Fruit fly (Drosophila melanogaster) whole organism, embryonic: ENCODE results near the gene mRpL28.

Source experiments
- ATbp ChIP-seq: fragments of 200-800 bp; sonication (Bioruptor generic); optimal IDR thresholded peaks from 2 replicates; lab custom pipeline; 2017; ENCODE audit warnings: missing biosample characterization, mild to moderate bottlenecking, missing genetic modification characterization, missing genetic modification reagents
- CG10543 ChIP-seq: fragments of 200-800 bp; sonication (Bioruptor generic); optimal IDR thresholded peaks from 3 replicates; lab custom pipeline; 2017; ENCODE audit warnings: missing biosample characterization, mild to moderate bottlenecking, missing genetic modification characterization, moderate library complexity
- CG11723 ChIP-seq: fragments of 200-800 bp; sonication (Bioruptor generic); optimal IDR thresholded peaks from 2 replicates; lab custom pipeline; 2017; ENCODE audit warnings: missing biosample characterization, mild to moderate bottlenecking, missing genetic modification characterization
- CG12942 ChIP-seq: fragments of 200-800 bp; sonication (Bioruptor generic); optimal IDR thresholded peaks from 3 replicates; lab custom pipeline; 2016; ENCODE audit warnings: missing biosample characterization, missing genetic modification characterization
- CG14441 ChIP-seq: fragments of 200-800 bp; sonication (Bioruptor generic); IDR thresholded peaks from 2 replicates; pipeline ENCODE4 v1.3.6; 2022; ENCODE audit warnings: missing biosample characterization, missing genetic modification characterization
- CG15269 ChIP-seq: fragments of 200-800 bp; sonication (Bioruptor generic); optimal IDR thresholded peaks from 2 replicates; lab custom pipeline; 2018; ENCODE audit warnings: missing biosample characterization, mild to moderate bottlenecking, missing genetic modification characterization, moderate library complexity
- CG1603 ChIP-seq: fragments of 200-800 bp; sonication (Bioruptor generic); optimal IDR thresholded peaks from 2 replicates; lab custom pipeline; 2019; ENCODE audit warnings: missing biosample characterization, mild to moderate bottlenecking, missing genetic modification characterization, moderate library complexity
- CG17829 ChIP-seq: fragments of 200-800 bp; optimal IDR thresholded peaks from 2 replicates; lab custom pipeline; 2019; ENCODE audit warnings: missing biosample characterization, mild to moderate bottlenecking, missing genetic modification characterization, moderate library complexity
- CG33213 ChIP-seq: fragments of 200-800 bp; sonication (Bioruptor generic); optimal IDR thresholded peaks from 3 replicates; lab custom pipeline; 2016; ENCODE audit warnings: missing biosample characterization, missing genetic modification characterization
- CG4820 ChIP-seq: fragments of 200-800 bp; sonication (Bioruptor generic); optimal IDR thresholded peaks from 3 replicates; lab custom pipeline; 2016; ENCODE audit warnings: missing biosample characterization, missing genetic modification characterization
- CG5180 ChIP-seq: fragments of 200-800 bp; sonication (Bioruptor generic); optimal IDR thresholded peaks from 3 replicates; lab custom pipeline; 2017; ENCODE audit warnings: missing biosample characterization, missing genetic modification characterization, mild to moderate bottlenecking, moderate library complexity, missing genetic modification reagents
- CG6854 ChIP-seq: fragments of 200-800 bp; sonication (Bioruptor generic); optimal IDR thresholded peaks from 3 replicates; lab custom pipeline; 2017; ENCODE audit warnings: missing biosample characterization, mild to moderate bottlenecking, missing genetic modification characterization
- CG7357 ChIP-seq: fragments of 200-800 bp; sonication (Bioruptor generic); IDR thresholded peaks from 3 replicates; pipeline ENCODE4 v1.3.6; 2022; ENCODE audit warnings: missing biosample characterization, missing genetic modification characterization
- CG9727 ChIP-seq: fragments of 200-800 bp; sonication (Bioruptor generic); optimal IDR thresholded peaks from 3 replicates; lab custom pipeline; 2017; ENCODE audit warnings: missing biosample characterization, mild to moderate bottlenecking, missing genetic modification characterization
- CoRest ChIP-seq: fragments of 200-800 bp; sonication (Bioruptor generic); optimal IDR thresholded peaks from 3 replicates; lab custom pipeline; 2018; ENCODE audit warnings: missing biosample characterization, mild to moderate bottlenecking, missing genetic modification characterization, moderate library complexity
- CrebB ChIP-seq: fragments of 200-800 bp; sonication (Bioruptor generic); optimal IDR thresholded peaks from 3 replicates; lab custom pipeline; 2018; ENCODE audit warnings: missing biosample characterization, mild to moderate bottlenecking, missing genetic modification characterization
- D ChIP-seq, 2 experiments: fragments of 200-800 bp in 1 of 2; fragments of >200 bp in 1 of 2; sonication (Bioruptor generic) in 1 of 2; optimal IDR thresholded peaks; 2 replicates in 1 of 2; 3 replicates in 1 of 2; lab custom pipeline; 2017; ENCODE audit warnings: mild to moderate bottlenecking in 1 of 2, missing biosample characterization in 1 of 2, missing genetic modification characterization in 1 of 2, missing genetic modification reagents in 1 of 2
- D19B ChIP-seq: fragments of 200-800 bp; sonication (Bioruptor generic); optimal IDR thresholded peaks from 2 replicates; lab custom pipeline; 2017; ENCODE audit warnings: missing biosample characterization, mild to moderate bottlenecking, missing genetic modification characterization
- Ets65A ChIP-seq: fragments of 200-800 bp; sonication (Bioruptor generic); peaks from one replicate; lab custom pipeline; 2016; ENCODE audit warnings: missing biosample characterization, missing genetic modification characterization
- H2.0 ChIP-seq: fragments of 200-800 bp; sonication (Bioruptor generic); IDR thresholded peaks from 2 replicates; pipeline ENCODE4 v1.3.6; 2022; ENCODE audit warnings: missing biosample characterization, missing genetic modification characterization
- HLHmδ ChIP-seq: fragments of 200-800 bp; sonication (Bioruptor generic); optimal IDR thresholded peaks from 2 replicates; lab custom pipeline; 2018; ENCODE audit warnings: missing biosample characterization, mild to moderate bottlenecking, missing genetic modification characterization, moderate library complexity
- Hr3 ChIP-seq: fragments of 200-800 bp; sonication (Bioruptor generic); optimal IDR thresholded peaks from 3 replicates; lab custom pipeline; 2016; ENCODE audit warnings: missing biosample characterization, missing genetic modification characterization
- MESR4 ChIP-seq: fragments of 200-800 bp; sonication (Bioruptor generic); optimal IDR thresholded peaks from 2 replicates; lab custom pipeline; 2018; ENCODE audit warnings: missing biosample characterization, mild to moderate bottlenecking, missing genetic modification characterization, moderate library complexity
- Mad ChIP-seq: fragments of 200-800 bp; sonication (Bioruptor generic); optimal IDR thresholded peaks from 2 replicates; lab custom pipeline; 2016; ENCODE audit warnings: missing biosample characterization, missing genetic modification characterization
- Nf-YC ChIP-seq: fragments of 200-800 bp; optimal IDR thresholded peaks from 3 replicates; lab custom pipeline; 2019; ENCODE audit warnings: missing biosample characterization, mild to moderate bottlenecking, missing genetic modification characterization, moderate library complexity
- Sox102F ChIP-seq: fragments of 200-800 bp; sonication (Bioruptor generic); optimal IDR thresholded peaks from 2 replicates; lab custom pipeline; 2018; ENCODE audit warnings: missing biosample characterization, mild to moderate bottlenecking, missing genetic modification characterization, moderate library complexity
- Trl ChIP-seq, 3 experiments: fragments of >200 bp in 2 of 3; fragments of 200-800 bp in 1 of 3; sonication (Bioruptor generic) in 1 of 3; optimal IDR thresholded peaks; 2 replicates in 1 of 3; 3 replicates in 2 of 3; lab custom pipeline; 2016 to 2017; ENCODE audit warnings: missing biosample characterization in 1 of 3, missing genetic modification characterization in 1 of 3
- Usf ChIP-seq: fragments of 200-800 bp; sonication (Bioruptor generic); optimal IDR thresholded peaks from 2 replicates; lab custom pipeline; 2017; ENCODE audit warnings: missing genotype, missing biosample characterization, missing genetic modification characterization
- az2 ChIP-seq: fragments of 200-800 bp; sonication (Bioruptor generic); optimal IDR thresholded peaks from 3 replicates; lab custom pipeline; 2016; ENCODE audit warnings: missing biosample characterization, missing genetic modification characterization
- cg ChIP-seq: fragments of 200-800 bp; sonication (Bioruptor generic); optimal IDR thresholded peaks from 3 replicates; lab custom pipeline; 2019; ENCODE audit warnings: missing biosample characterization, mild to moderate bottlenecking, missing genetic modification characterization, moderate library complexity
- danr ChIP-seq: fragments of 200-800 bp; sonication (Bioruptor generic); IDR thresholded peaks from 2 replicates; pipeline ENCODE4 v1.3.6; 2022; ENCODE audit warnings: missing biosample characterization, missing genetic modification characterization
- dati ChIP-seq: fragments of 200-800 bp; sonication (Bioruptor generic); IDR thresholded peaks from 2 replicates; pipeline ENCODE4 v1.3.6; 2022; ENCODE audit warnings: missing biosample characterization, missing genetic modification characterization
- eyg ChIP-seq: fragments of 200-800 bp; sonication (Bioruptor generic); optimal IDR thresholded peaks from 3 replicates; lab custom pipeline; 2016; ENCODE audit warnings: missing biosample characterization, missing genetic modification characterization
- ftz-f1 ChIP-seq: fragments of 200-800 bp; sonication (Bioruptor generic); optimal IDR thresholded peaks from 2 replicates; lab custom pipeline; 2016; ENCODE audit warnings: missing biosample characterization, missing genetic modification characterization
- ham ChIP-seq: fragments of 200-800 bp; sonication (Bioruptor generic); IDR thresholded peaks from 2 replicates; pipeline ENCODE4 v1.3.6; 2022; ENCODE audit warnings: missing biosample characterization, missing genetic modification characterization
- hb ChIP-seq: fragments of 200-800 bp; sonication (Bioruptor generic); IDR thresholded peaks from 3 replicates; pipeline ENCODE4 v1.3.6; 2022; ENCODE audit warnings: missing biosample characterization, missing genetic modification characterization; ENCODE audit not compliant: partially characterized antibody
- her ChIP-seq: fragments of 200-800 bp; sonication (Bioruptor generic); optimal IDR thresholded peaks from 2 replicates; lab custom pipeline; 2016; ENCODE audit warnings: missing biosample characterization, missing genetic modification characterization
- ind ChIP-seq: fragments of 200-800 bp; sonication (Bioruptor generic); optimal IDR thresholded peaks from 3 replicates; lab custom pipeline; 2016; ENCODE audit warnings: missing biosample characterization, missing genetic modification characterization
- insv ChIP-seq, 2 experiments: fragments of 200-800 bp; sonication (Bioruptor generic); optimal IDR thresholded peaks; 3 replicates each; lab custom pipeline; 2016 to 2018; ENCODE audit warnings: missing biosample characterization in 2 of 2, missing genetic modification characterization in 2 of 2
- odd ChIP-seq: fragments of 200-800 bp; sonication (Bioruptor generic); optimal IDR thresholded peaks from 2 replicates; lab custom pipeline; 2017; ENCODE audit warnings: missing biosample characterization, mild to moderate bottlenecking, missing genetic modification characterization
- peb ChIP-seq: fragments of 200-800 bp; sonication (Bioruptor generic); IDR thresholded peaks from 2 replicates; pipeline ENCODE4 v1.3.6; 2022; ENCODE audit warnings: missing biosample characterization, missing genetic modification characterization
- pnt ChIP-seq: fragments of 200-800 bp; sonication (Bioruptor generic); optimal IDR thresholded peaks from 3 replicates; lab custom pipeline; 2016; ENCODE audit warnings: missing biosample characterization, missing genetic modification characterization
- salm ChIP-seq: fragments of 200-800 bp; sonication (Bioruptor generic); optimal IDR thresholded peaks from 2 replicates; lab custom pipeline; 2018; ENCODE audit warnings: missing biosample characterization, mild to moderate bottlenecking, missing genetic modification characterization
- schlank ChIP-seq: fragments of 200-800 bp; sonication (Bioruptor generic); optimal IDR thresholded peaks from 2 replicates; lab custom pipeline; 2018; ENCODE audit warnings: missing biosample characterization, mild to moderate bottlenecking, missing genetic modification characterization
- sens-2 ChIP-seq: fragments of 200-800 bp; sonication (Bioruptor generic); IDR thresholded peaks from 2 replicates; pipeline ENCODE4 v1.3.6; 2022; ENCODE audit warnings: missing biosample characterization, missing genetic modification characterization
- sima ChIP-seq: fragments of 200-800 bp; sonication (Bioruptor generic); optimal IDR thresholded peaks from 2 replicates; lab custom pipeline; 2016; ENCODE audit warnings: missing biosample characterization, missing genetic modification characterization
- sr ChIP-seq: fragments of 200-800 bp; sonication (Bioruptor generic); IDR thresholded peaks from 3 replicates; pipeline ENCODE4 v1.3.6; 2022; ENCODE audit warnings: missing biosample characterization, missing genetic modification characterization
- wek ChIP-seq: fragments of 200-800 bp; sonication (Bioruptor generic); optimal IDR thresholded peaks from 3 replicates; lab custom pipeline; 2018; ENCODE audit warnings: missing biosample characterization, mild to moderate bottlenecking, missing genetic modification characterization, moderate library complexity
- zfh2 ChIP-seq: fragments of 200-800 bp; sonication (Bioruptor generic); optimal IDR thresholded peaks from 2 replicates; lab custom pipeline; 2016; ENCODE audit warnings: missing biosample characterization, missing genetic modification characterization

The mRpL28 gene

dm6 chr2L:4981278-4981966, 7.6 kb downstream of the mRpL28 start, which contains the start of the genes CG8892 and CG34126 (continued):
- peak; percentile 87 for TF ChIP-seq ham (GFP tag; lab: Robert Waterston, UW)
- peak in 1 of 2 experiments; percentile 91 for TF ChIP-seq insv (GFP tag; optimal IDR thresholded peaks at IDR 0.05; lab: Kevin White, UChicago)
- peak; percentile 94 for TF ChIP-seq CG14441 (GFP tag; lab: Robert Waterston, UW)
- peak; percentile 92 for TF ChIP-seq eyg (GFP tag; lab: Kevin White, UChicago)
- peak; percentile 90 for TF ChIP-seq odd (GFP tag; lab: Kevin White, UChicago)
- TF ChIP-seq CG1603 (tag; lab: Kevin White, UChicago) = peak; percentile 85
- TF ChIP-seq CG7357 (GFP tag; lab: Robert Waterston, UW) = peak; percentile 92
- TF ChIP-seq peb (GFP tag; lab: Robert Waterston, UW) = peak; percentile 93
- peak; percentile 92 for TF ChIP-seq Nf-YC
- no peak for TF ChIP-seq hb (GFP tag; lab: Robert Waterston, UW)
- TF ChIP-seq Mad (GFP tag; lab: Kevin White, UChicago) = peak; percentile 97
- TF ChIP-seq sr (GFP tag; lab: Robert Waterston, UW) = peak; percentile 58; the same call in 2 of the 3 replicates
- TF ChIP-seq Usf (GFP tag; lab: Kevin White, UChicago) = peak; percentile 98
- peak; percentile 86 for TF ChIP-seq CG5180
- TF ChIP-seq D19B (GFP tag; lab: Kevin White, UChicago) = peak; percentile 91
- peak; percentile 87 for TF ChIP-seq salm (tag; lab: Kevin White, UChicago)
- TF ChIP-seq pnt = peak; percentile 97
- TF ChIP-seq CG15269 = peak; percentile 96
- TF ChIP-seq her (GFP tag; lab: Kevin White, UChicago) = peak; percentile 84
- TF ChIP-seq CG17829 = peak; percentile 98
- peak; percentile 98 for TF ChIP-seq az2 (GFP tag; lab: Kevin White, UChicago)
- no peak for TF ChIP-seq cg (GFP tag; lab: Kevin White, UChicago)
- peak; percentile 65 for TF ChIP-seq wek (GFP tag; lab: Kevin White, UChicago)
- TF ChIP-seq sima (GFP tag; lab: Kevin White, UChicago) = peak; percentile 83
- peak; percentile 96 for TF ChIP-seq CG11723 (GFP tag; lab: Kevin White, UChicago)
- TF ChIP-seq ftz-f1 (GFP tag; lab: Kevin White, UChicago) = peak; percentile 92
- peak in 1 of 2 experiments; percentile 5 for TF ChIP-seq Trl (optimal IDR thresholded peaks at IDR 0.05; lab: Kevin White, UChicago)
- TF ChIP-seq Trl (GFP tag; optimal IDR thresholded peaks at IDR 0.05; lab: Kevin White, UChicago) = peak; percentile 98
- peak; percentile 98 for TF ChIP-seq zfh2 (GFP tag; lab: Kevin White, UChicago)
- TF ChIP-seq Sox102F (GFP tag; lab: Kevin White, UChicago) = peak; percentile 94
- peak; percentile 98 for TF ChIP-seq CG10543 (GFP tag; lab: Kevin White, UChicago)
- peak; percentile 97 for TF ChIP-seq CG9727 (GFP tag; lab: Kevin White, UChicago)
- TF ChIP-seq ind (GFP tag; lab: Kevin White, UChicago) = peak; percentile 99
- TF ChIP-seq CrebB (tag; lab: Kevin White, UChicago) = peak; percentile 92
- peak; percentile 81 for TF ChIP-seq schlank
- peak; percentile 99 for TF ChIP-seq CG12942 (GFP tag; lab: Kevin White, UChicago)
- peak; percentile 94 for TF ChIP-seq danr (GFP tag; lab: Robert Waterston, UW)
- peak; percentile 100 for TF ChIP-seq Ets65A (GFP tag; lab: Kevin White, UChicago)
- peak; percentile 87 for TF ChIP-seq CG33213
- TF ChIP-seq CoRest (tag; lab: Kevin White, UChicago) = peak; percentile 99
- TF ChIP-seq D (optimal IDR thresholded peaks at IDR 0.05; lab: Kevin White, UChicago) = no peak
- TF ChIP-seq D (GFP tag; optimal IDR thresholded peaks at IDR 0.05; lab: Kevin White, UChicago) = peak; percentile 97
- TF ChIP-seq MESR4 (GFP tag; lab: Kevin White, UChicago) = peak; percentile 66
- peak; percentile 77 for TF ChIP-seq sens-2 (GFP tag; lab: Robert Waterston, UW)
- no peak for TF ChIP-seq HLHmδ
- TF ChIP-seq ATbp (GFP tag; lab: Kevin White, UChicago) = peak; percentile 90
- TF ChIP-seq Hr3 (GFP tag; lab: Kevin White, UChicago) = peak; percentile 99
- TF ChIP-seq CG6854 = peak; percentile 89
- peak; percentile 83 for TF ChIP-seq dati (GFP tag; lab: Robert Waterston, UW)
- peak; percentile 92 for TF ChIP-seq H2.0 (GFP tag; lab: Robert Waterston, UW)
- TF ChIP-seq CG4820 (GFP tag; lab: Kevin White, UChicago) = peak; percentile 98
